Worm (Caenorhabditis elegans) whole organism, L3 larva: ENCODE results near the gene hpo-33.

Source experiments
- aly-2 ChIP-seq: fragments of 150-350 bp; optimal IDR thresholded peaks from 2 replicates; lab custom pipeline; 2014; ENCODE audit warnings: missing biosample characterization, missing genetic modification characterization
- ama-1 ChIP-seq: fragments of 150-350 bp; optimal IDR thresholded peaks from 2 replicates; lab custom pipeline; 2018
- ceh-16 ChIP-seq: sonication (generic microtip); optimal IDR thresholded peaks from 2 replicates; lab custom pipeline; 2017; ENCODE audit warnings: missing biosample characterization, missing genetic modification characterization
- ceh-82 ChIP-seq: fragments of 150-350 bp; optimal IDR thresholded peaks from 2 replicates; lab custom pipeline; 2014; ENCODE audit warnings: missing biosample characterization, missing genetic modification characterization
- daf-12 ChIP-seq: fragments of 150-350 bp; optimal IDR thresholded peaks from 2 replicates; lab custom pipeline; 2014; ENCODE audit warnings: missing biosample characterization, missing genetic modification reagents, missing genetic modification characterization
- egl-27 ChIP-seq: sonication (generic microtip); optimal IDR thresholded peaks from 4 replicates; lab custom pipeline; 2017; ENCODE audit warnings: missing biosample characterization, missing genetic modification reagents, missing genetic modification characterization
- elt-2 ChIP-seq: sonication (generic microtip); optimal IDR thresholded peaks from 2 replicates; lab custom pipeline; 2016; ENCODE audit warnings: missing genetic modification reagents, mild to moderate bottlenecking, missing genetic modification characterization, missing compliant biosample characterization
- eor-1 ChIP-seq, 2 experiments: fragments of 150-350 bp; optimal IDR thresholded peaks; 2 replicates each; lab custom pipeline; 2014 to 2018; ENCODE audit warnings: missing biosample characterization in 2 of 2, missing genetic modification characterization in 2 of 2
- fkh-10 ChIP-seq: sonication (generic microtip); optimal IDR thresholded peaks from 2 replicates; lab custom pipeline; 2017; ENCODE audit warnings: missing biosample characterization, missing genetic modification reagents, missing genetic modification characterization
- fkh-2 ChIP-seq: fragments of 150-350 bp; optimal IDR thresholded peaks from 2 replicates; lab custom pipeline; 2014; ENCODE audit warnings: missing biosample characterization, missing genetic modification reagents, missing genetic modification characterization
- hmg-11 ChIP-seq: sonication (generic microtip); optimal IDR thresholded peaks from 2 replicates; lab custom pipeline; 2016; ENCODE audit warnings: missing genetic modification characterization, missing compliant biosample characterization
- jun-1 ChIP-seq: fragments of 150-350 bp; optimal IDR thresholded peaks from 2 replicates; lab custom pipeline; 2014; ENCODE audit warnings: missing biosample characterization, missing genetic modification reagents, missing genetic modification characterization
- lin-15B ChIP-seq: fragments of 150-350 bp; optimal IDR thresholded peaks from 2 replicates; lab custom pipeline; 2014; ENCODE audit warnings: missing biosample characterization, missing genetic modification characterization
- lsy-12 ChIP-seq: sonication (generic microtip); optimal IDR thresholded peaks from 2 replicates; lab custom pipeline; 2016; ENCODE audit warnings: mild to moderate bottlenecking, missing genetic modification characterization, missing compliant biosample characterization
- mml-1 ChIP-seq: fragments of 150-350 bp; sonication (generic microtip); optimal IDR thresholded peaks from 3 replicates; lab custom pipeline; 2014; ENCODE audit warnings: missing biosample characterization, missing genetic modification characterization
- nfya-1 ChIP-seq: sonication (generic microtip); optimal IDR thresholded peaks from 2 replicates; lab custom pipeline; 2017; ENCODE audit warnings: missing genetic modification characterization, mild to moderate bottlenecking, missing compliant biosample characterization, antibody characterized with exemption, moderate library complexity; ENCODE audit not compliant: insufficient read depth
- nhr-11 ChIP-seq: fragments of 150-350 bp; optimal IDR thresholded peaks from 2 replicates; lab custom pipeline; 2014; ENCODE audit warnings: missing biosample characterization, missing genetic modification characterization
- nhr-12 ChIP-seq: fragments of 150-350 bp; optimal IDR thresholded peaks from 2 replicates; lab custom pipeline; 2014; ENCODE audit warnings: missing biosample characterization, missing genetic modification characterization
- nhr-237 ChIP-seq: fragments of 150-350 bp; optimal IDR thresholded peaks from 2 replicates; lab custom pipeline; 2014; ENCODE audit warnings: missing biosample characterization, missing genetic modification characterization
- nhr-25 ChIP-seq: sonication (generic microtip); optimal IDR thresholded peaks from 2 replicates; lab custom pipeline; 2017; ENCODE audit warnings: missing biosample characterization, missing genetic modification characterization
- nhr-28 ChIP-seq: fragments of 150-350 bp; optimal IDR thresholded peaks from 2 replicates; lab custom pipeline; 2014; ENCODE audit warnings: missing biosample characterization, missing genetic modification characterization
- nhr-67 ChIP-seq: fragments of 150-350 bp; optimal IDR thresholded peaks from 2 replicates; lab custom pipeline; 2014; ENCODE audit warnings: missing biosample characterization, missing genetic modification characterization
- nhr-76 ChIP-seq: fragments of 150-350 bp; sonication (generic microtip); optimal IDR thresholded peaks from 5 replicates; lab custom pipeline; 2014; ENCODE audit warnings: missing biosample characterization, missing genetic modification characterization
- pha-4 ChIP-seq: fragments of 150-350 bp; optimal IDR thresholded peaks from 2 replicates; lab custom pipeline; 2014; ENCODE audit warnings: missing biosample characterization, missing genetic modification reagents, missing genetic modification characterization
- pqm-1 ChIP-seq: fragments of 150-350 bp; optimal IDR thresholded peaks from 2 replicates; lab custom pipeline; 2017; ENCODE audit warnings: missing biosample characterization, missing genetic modification characterization, inconsistent platforms
- sea-2 ChIP-seq: fragments of 150-350 bp; sonication (generic microtip); optimal IDR thresholded peaks from 4 replicates; lab custom pipeline; 2014; ENCODE audit warnings: missing biosample characterization, missing genetic modification reagents, missing genetic modification characterization
- skn-1 ChIP-seq: fragments of 150-350 bp; optimal IDR thresholded peaks from 2 replicates; lab custom pipeline; 2014; ENCODE audit warnings: missing biosample characterization, missing genetic modification characterization
- snpc-4 ChIP-seq: fragments of 150-350 bp; optimal IDR thresholded peaks from 2 replicates; lab custom pipeline; 2014; ENCODE audit warnings: missing biosample characterization, missing genetic modification characterization
- tbx-2 ChIP-seq: sonication (generic microtip); optimal IDR thresholded peaks from 2 replicates; lab custom pipeline; 2016; ENCODE audit warnings: mild to moderate bottlenecking, missing genetic modification characterization, missing compliant biosample characterization
- unc-62 ChIP-seq: fragments of 150-350 bp; sonication (generic microtip); optimal IDR thresholded peaks from 4 replicates; lab custom pipeline; 2014; ENCODE audit warnings: missing biosample characterization, missing genetic modification reagents, missing genetic modification characterization
- zag-1 ChIP-seq: fragments of 150-350 bp; optimal IDR thresholded peaks from 2 replicates; lab custom pipeline; 2014; ENCODE audit warnings: missing biosample characterization, missing genetic modification characterization
- ztf-11 ChIP-seq: fragments of 150-350 bp; optimal IDR thresholded peaks from 2 replicates; lab custom pipeline; 2014; ENCODE audit warnings: missing biosample characterization, missing genetic modification characterization
- ztf-4 ChIP-seq: fragments of 150-350 bp; optimal IDR thresholded peaks from 2 replicates; lab custom pipeline; 2014; ENCODE audit warnings: missing biosample characterization, missing genetic modification characterization

The hpo-33 gene

DNA sequence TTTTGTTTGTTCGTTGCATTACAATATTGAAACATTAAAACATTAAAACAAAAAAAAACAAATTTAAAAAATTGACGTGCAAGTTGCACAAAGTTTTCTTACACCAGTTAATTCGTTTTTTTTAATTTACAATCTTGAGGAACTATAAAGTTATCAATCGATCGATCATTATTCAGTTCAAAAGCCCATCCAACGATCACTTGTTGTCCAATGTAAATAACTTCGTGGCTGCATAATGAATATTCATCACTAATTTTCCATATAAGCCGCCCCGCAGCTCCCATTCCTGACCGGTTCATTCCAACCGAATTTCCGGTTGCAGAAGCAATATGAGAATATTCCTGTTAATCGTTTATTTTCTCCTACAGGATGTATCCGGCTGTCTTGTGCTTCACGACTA, at the start of gene hpo-33:
hpo-33 (plus strand) TSS at position 301 of the 400 bp plus-strand sequence.
- TF ChIP-seq tbx-2 = no peak
- TF ChIP-seq hmg-11 (tag; lab: Kevin White, UChicago) = no peak
- TF ChIP-seq fkh-10 (GFP tag; lab: Kevin White, UChicago) = no peak

DNA sequence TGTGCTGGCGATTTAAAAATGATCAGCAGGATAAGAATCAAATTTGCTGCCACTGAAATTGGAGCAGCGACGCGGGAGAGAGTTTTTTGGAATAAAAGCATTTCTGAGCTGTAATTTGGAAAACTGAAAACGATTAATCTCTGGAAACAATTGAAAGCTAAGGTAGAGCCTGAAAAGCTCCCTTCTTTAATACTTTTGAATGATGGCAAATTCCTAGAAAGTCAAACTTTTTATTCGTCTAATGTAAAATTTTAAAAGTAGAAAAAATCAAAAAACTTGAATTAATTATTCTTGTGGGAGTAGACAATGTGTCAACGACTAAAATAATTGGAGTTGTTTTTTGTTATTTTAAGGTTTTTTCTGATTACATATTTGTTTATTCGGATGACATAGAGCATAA, 42.2 kb upstream of the hpo-33 start, which contains the start of gene str-217:
str-217 (minus strand) TSS at position 101 of the 400 bp plus-strand sequence.
- TF ChIP-seq nfya-1 (no peak), jun-1 (tag; lab: Kevin White, UChicago) (no peak), ztf-4 (tag; lab: Kevin White, UChicago) (no peak), ceh-16 (tag; lab: Kevin White, UChicago) (no peak), unc-62 (GFP tag; lab: Kevin White, UChicago) (no peak)
- TF ChIP-seq, all 47 proteins: peak for 0

- TF ChIP-seq snpc-4 (tag; lab: Kevin White, UChicago) (no peak), ceh-82 (tag; lab: Kevin White, UChicago) (no peak), ztf-4 (tag; lab: Kevin White, UChicago) (no peak), ztf-11 (tag; lab: Kevin White, UChicago) (no peak), nhr-12 (no peak), fkh-10 (GFP tag; lab: Kevin White, UChicago) (no peak), zag-1 (tag; lab: Kevin White, UChicago) (no peak), lin-15B (tag; lab: Kevin White, UChicago) (no peak), mml-1 (no peak), ama-1 (lab: Kevin White, UChicago) (no peak), elt-2 (tag; lab: Kevin White, UChicago) (no peak), jun-1 (tag; lab: Kevin White, UChicago) (no peak), egl-27 (tag; lab: Kevin White, UChicago) (no peak), hmg-11 (tag; lab: Kevin White, UChicago) (no peak), nhr-25 (tag; lab: Kevin White, UChicago) (no peak)
Observed at ce11 chrV:17000635-17001034, 41.7 kb upstream of the hpo-33 start.

- TF ChIP-seq daf-12 (tag; lab: Kevin White, UChicago) (no peak), aly-2 (tag; lab: Kevin White, UChicago) (no peak), zag-1 (tag; lab: Kevin White, UChicago) (no peak), tbx-2 (no peak), fkh-2 (tag; lab: Kevin White, UChicago) (no peak), pqm-1 (tag; lab: Kevin White, UChicago) (no peak), pha-4 (no peak), nhr-67 (tag; lab: Kevin White, UChicago) (no peak), eor-1 (tag; optimal IDR thresholded peaks at IDR 0.05; lab: Kevin White, UChicago) (no peak), nhr-11 (tag; lab: Kevin White, UChicago) (no peak), ceh-16 (tag; lab: Kevin White, UChicago) (no peak), lsy-12 (no peak), ceh-82 (tag; lab: Kevin White, UChicago) (no peak), nhr-237 (no peak), lin-15B (tag; lab: Kevin White, UChicago) (no peak), nhr-76 (tag; lab: Kevin White, UChicago) (no peak), ztf-11 (tag; lab: Kevin White, UChicago) (no peak), nfya-1 (no peak), nhr-28 (tag; lab: Kevin White, UChicago) (no peak)
Observed at ce11 chrV:17001167-17001566, 41.2 kb upstream of the hpo-33 start, which contains the start of gene sri-9. TSS of gene sri-9 (plus strand) at chrV:17001467.

- TF ChIP-seq elt-2 (tag; lab: Kevin White, UChicago) (no peak), zag-1 (tag; lab: Kevin White, UChicago) (no peak), ama-1 (lab: Kevin White, UChicago) (no peak), nhr-76 (tag; lab: Kevin White, UChicago) (no peak)
Observed at ce11 chrV:17005189-17005588, 37.2 kb upstream of the hpo-33 start, which contains the start of gene srh-131. TSS of gene srh-131 (plus strand) at chrV:17005489.

DNA sequence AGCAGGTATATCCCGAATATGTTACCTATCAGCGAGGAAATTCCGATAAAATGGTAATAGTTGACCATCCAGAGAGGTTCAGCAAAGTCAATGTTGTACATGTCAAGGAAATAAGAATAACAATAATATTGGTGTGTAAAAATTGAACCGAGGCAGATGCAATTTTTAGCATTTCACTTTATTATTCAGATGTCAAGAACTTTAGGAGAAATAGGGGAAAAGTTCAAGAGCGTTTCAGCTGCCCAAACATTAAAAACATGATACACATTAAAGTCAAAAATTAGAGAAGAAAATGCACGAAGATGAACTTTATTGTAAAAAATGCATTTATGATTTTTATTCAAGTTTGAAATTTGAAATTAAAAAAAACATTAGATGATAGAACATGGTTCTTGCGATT, 34.1 kb upstream of the hpo-33 start, which contains the start of gene sri-69:
sri-69 (minus strand) TSS at position 101 of the 400 bp plus-strand sequence.
- TF ChIP-seq sea-2 (no peak), skn-1 (no peak), nhr-237 (no peak)
